Fruit fly (Drosophila melanogaster) whole organism, embryonic: ENCODE data around the gene CG1542.

Experiments used
- BtbVII ChIP-seq: fragments of 200-800 bp; sonication (Bioruptor generic); optimal IDR thresholded peaks from 3 replicates; lab custom pipeline; 2017; ENCODE audit warnings: missing biosample characterization, mild to moderate bottlenecking, missing genetic modification characterization
- CG18619 ChIP-seq: fragments of 200-800 bp; sonication (Bioruptor generic); optimal IDR thresholded peaks from 3 replicates; lab custom pipeline; 2017; ENCODE audit warnings: missing biosample characterization, mild to moderate bottlenecking, missing genetic modification characterization
- CG8478 ChIP-seq: fragments of >200 bp; optimal IDR thresholded peaks from 2 replicates; lab custom pipeline; 2018
- CG9876 ChIP-seq: fragments of 200-800 bp; sonication (Bioruptor generic); optimal IDR thresholded peaks from 2 replicates; lab custom pipeline; 2016; ENCODE audit warnings: missing biosample characterization, missing genetic modification characterization
- Gug ChIP-seq: fragments of 200-800 bp; sonication (Bioruptor generic); IDR thresholded peaks from 4 replicates; pipeline ENCODE4 v1.3.6; 2022; ENCODE audit warnings: missing biosample characterization, missing genetic modification characterization
- TFAM ChIP-seq: fragments of 200-800 bp; sonication (Bioruptor generic); optimal IDR thresholded peaks from 2 replicates; lab custom pipeline; 2017; ENCODE audit warnings: missing biosample characterization, missing genetic modification characterization, inconsistent platforms
- jigr1 ChIP-seq: fragments of 200-800 bp; sonication (Bioruptor generic); IDR thresholded peaks from 3 replicates; pipeline ENCODE4 v1.3.6; 2022; ENCODE audit warnings: missing biosample characterization, missing genetic modification characterization
- klu ChIP-seq: fragments of 200-800 bp; sonication (Bioruptor generic); IDR thresholded peaks from 2 replicates; pipeline ENCODE4 v1.3.6; 2022; ENCODE audit warnings: missing biosample characterization, missing genetic modification characterization
- nerfin-2 ChIP-seq: fragments of 200-800 bp; sonication (Bioruptor generic); IDR thresholded peaks from 2 replicates; pipeline ENCODE4 v1.3.6; 2022; ENCODE audit warnings: missing biosample characterization, missing genetic modification characterization; ENCODE audit not compliant: partially characterized antibody
- ranshi ChIP-seq: fragments of 200-800 bp; sonication (Bioruptor generic); IDR thresholded peaks from 2 replicates; pipeline ENCODE4 v1.3.6; 2022; ENCODE audit warnings: missing biosample characterization, missing genetic modification characterization
- sim ChIP-seq: fragments of 200-800 bp; sonication (Bioruptor generic); IDR thresholded peaks from 2 replicates; pipeline ENCODE4 v1.3.6; 2022; ENCODE audit warnings: missing biosample characterization, missing genetic modification characterization
- twi ChIP-seq: fragments of 200-800 bp; optimal IDR thresholded peaks from 2 replicates; lab custom pipeline; 2019; ENCODE audit warnings: missing biosample characterization, mild to moderate bottlenecking, missing genetic modification characterization, moderate library complexity
- zfh1 ChIP-seq: fragments of 200-800 bp; sonication (Bioruptor generic); IDR thresholded peaks from 3 replicates; pipeline ENCODE4 v1.3.6; 2022; ENCODE audit warnings: missing biosample characterization, missing genetic modification characterization

dm6 chr3R:31248245-31248644 lies 35.0 kb downstream of the CG1542 start:
- TF ChIP-seq CG18619: no peak
- TF ChIP-seq CG8478: no peak
- TF ChIP-seq klu (GFP tag; lab: Robert Waterston, UW): no peak
- no peak for TF ChIP-seq zfh1 (GFP tag; lab: Robert Waterston, UW)
- TF ChIP-seq jigr1: no peak
- no peak for TF ChIP-seq twi
- no peak for TF ChIP-seq CG9876 (GFP tag; lab: Kevin White, UChicago)
- no peak for TF ChIP-seq ranshi (GFP tag; lab: Robert Waterston, UW)
- no peak for TF ChIP-seq Gug (GFP tag; lab: Robert Waterston, UW)
- TF ChIP-seq TFAM (GFP tag; lab: Kevin White, UChicago): no peak
- no peak for TF ChIP-seq nerfin-2 (GFP tag; lab: Robert Waterston, UW)
- no peak for TF ChIP-seq sim (GFP tag; lab: Robert Waterston, UW)
- TF ChIP-seq BtbVII: no peak
